Worm (Caenorhabditis elegans) whole organism, L4 larva: ENCODE results near the gene ZK177.3.

ENCODE experiments used
- F44E2.7 ChIP-seq: fragments of 200-800 bp; sonication (Bioruptor generic); IDR thresholded peaks from 2 replicates; pipeline ENCODE4 v2.1.2; 2022; ENCODE audit warnings: missing genetic modification characterization, missing compliant biosample characterization
- F49E8.2 ChIP-seq: sonication (generic microtip); optimal IDR thresholded peaks from 2 replicates; lab custom pipeline; 2016; ENCODE audit warnings: missing compliant biosample characterization, mild to moderate bottlenecking, missing genetic modification characterization, borderline replicate concordance
- R02D3.7 ChIP-seq: fragments of 150-350 bp; sonication (generic microtip); optimal IDR thresholded peaks from 3 replicates; lab custom pipeline; 2014; ENCODE audit warnings: missing biosample characterization, missing genetic modification characterization
- T26A8.4 ChIP-seq: fragments of 200-800 bp; sonication (Bioruptor generic); IDR thresholded peaks from 2 replicates; pipeline ENCODE4 v1.3.6; 2022; ENCODE audit warnings: missing genetic modification characterization, missing compliant biosample characterization
- Y75B8A.6 ChIP-seq: fragments of 200-800 bp; sonication (Bioruptor generic); IDR thresholded peaks from 2 replicates; pipeline ENCODE4 v1.3.6; 2022; ENCODE audit warnings: missing genetic modification reagents, missing genetic modification characterization, missing compliant biosample characterization
- ZK337.2 ChIP-seq: fragments of 200-800 bp; sonication (Bioruptor generic); IDR thresholded peaks from 2 replicates; pipeline ENCODE4 v1.3.6; 2022; ENCODE audit warnings: missing genetic modification reagents, missing genetic modification characterization, missing compliant biosample characterization
- ZK546.5 ChIP-seq, 2 experiments: sonication (generic microtip); optimal IDR thresholded peaks; 2 replicates each; lab custom pipeline; 2017; ENCODE audit warnings: missing biosample characterization in 2 of 2, missing genetic modification characterization in 2 of 2
- aha-1 ChIP-seq: fragments of 150-350 bp; peaks from one replicate; lab custom pipeline; 2014; ENCODE audit warnings: missing biosample characterization, missing genetic modification characterization
- aly-2 ChIP-seq: sonication (generic microtip); optimal IDR thresholded peaks from 2 replicates; lab custom pipeline; 2018; ENCODE audit warnings: missing biosample characterization, missing genetic modification characterization
- arid-1 ChIP-seq: fragments of 200-800 bp; sonication (Bioruptor generic); conservative IDR thresholded peaks from 2 replicates; pipeline ENCODE4 v1.3.6; 2022; ENCODE audit warnings: missing genetic modification reagents, missing genetic modification characterization, missing compliant biosample characterization
- ces-1 ChIP-seq: fragments of 150-350 bp; sonication (generic microtip); optimal IDR thresholded peaks from 4 replicates; lab custom pipeline; 2014; ENCODE audit warnings: missing biosample characterization, missing genetic modification reagents, missing genetic modification characterization
- ctbp-1 ChIP-seq: fragments of 200-800 bp; sonication (Bioruptor generic); IDR thresholded peaks from 2 replicates; pipeline ENCODE4 v1.3.6; 2022; ENCODE audit warnings: missing genetic modification reagents, missing genetic modification characterization, missing compliant biosample characterization
- daf-12 ChIP-seq: fragments of 150-350 bp; optimal IDR thresholded peaks from 2 replicates; lab custom pipeline; 2014; ENCODE audit warnings: missing biosample characterization, missing genetic modification reagents, missing genetic modification characterization
- daf-16 ChIP-seq, 3 experiments: sonication (generic microtip); optimal IDR thresholded peaks; 2 replicates each; lab custom pipeline; 2016 to 2017; ENCODE audit warnings: missing genetic modification characterization in 3 of 3, missing genetic modification reagents in 3 of 3, mild to moderate bottlenecking in 2 of 3, missing compliant biosample characterization in 2 of 3, missing biosample characterization in 1 of 3, moderate library complexity in 1 of 3
- daf-8 ChIP-seq: fragments of 200-800 bp; sonication (Bioruptor generic); IDR thresholded peaks from 2 replicates; pipeline ENCODE4 v1.3.6; 2022; ENCODE audit warnings: missing genetic modification characterization, missing compliant biosample characterization
- fkh-10 ChIP-seq: fragments of 150-350 bp; optimal IDR thresholded peaks from 2 replicates; lab custom pipeline; 2014; ENCODE audit warnings: missing biosample characterization, missing genetic modification reagents, missing genetic modification characterization
- fos-1 ChIP-seq: fragments of 150-350 bp; optimal IDR thresholded peaks from 2 replicates; lab custom pipeline; 2014; ENCODE audit warnings: missing biosample characterization, missing genetic modification characterization
- hif-1 ChIP-seq, 2 experiments: sonication (generic microtip); optimal IDR thresholded peaks; 2 replicates each; lab custom pipeline; 2016 to 2017; ENCODE audit warnings: missing compliant biosample characterization in 2 of 2, missing genetic modification characterization in 2 of 2, missing genetic modification reagents in 2 of 2, missing genotype in 2 of 2, mild to moderate bottlenecking in 1 of 2
- hlh-11 ChIP-seq: fragments of 200-800 bp; sonication (Bioruptor generic); optimal IDR thresholded peaks from 2 replicates; lab custom pipeline; 2018; ENCODE audit warnings: mild to moderate bottlenecking, missing genetic modification characterization, missing compliant biosample characterization
- jun-1 ChIP-seq: fragments of 150-350 bp; optimal IDR thresholded peaks from 2 replicates; lab custom pipeline; 2014; ENCODE audit warnings: missing biosample characterization, missing genetic modification reagents, missing genetic modification characterization
- lin-15B ChIP-seq: fragments of 150-350 bp; sonication (generic microtip); optimal IDR thresholded peaks from 3 replicates; lab custom pipeline; 2014; ENCODE audit warnings: missing biosample characterization, missing genetic modification characterization
- lsy-2 ChIP-seq, 2 experiments: fragments of 150-350 bp in 1 of 2; sonication (generic microtip) in 1 of 2; optimal IDR thresholded peaks; 2 replicates each; lab custom pipeline; 2014 to 2017; ENCODE audit warnings: missing biosample characterization in 2 of 2, missing genetic modification characterization in 2 of 2
- mdt-29 ChIP-seq: fragments of 200-800 bp; sonication (Bioruptor generic); IDR thresholded peaks from 2 replicates; pipeline ENCODE4 v1.3.6; 2022; ENCODE audit warnings: missing genetic modification reagents, missing genetic modification characterization, missing compliant biosample characterization
- mep-1 ChIP-seq: fragments of 150-350 bp; sonication (generic microtip); optimal IDR thresholded peaks from 3 replicates; lab custom pipeline; 2014; ENCODE audit warnings: missing biosample characterization, missing genetic modification characterization
- mes-2 ChIP-seq: sonication (generic microtip); optimal IDR thresholded peaks from 2 replicates; lab custom pipeline; 2016; ENCODE audit warnings: missing genotype, mild to moderate bottlenecking, missing genetic modification characterization, missing compliant biosample characterization; ENCODE audit not compliant: poor library complexity, severe bottlenecking
- mxl-3 ChIP-seq: fragments of 200-800 bp; sonication (Bioruptor generic); optimal IDR thresholded peaks from 2 replicates; lab custom pipeline; 2018; ENCODE audit warnings: mild to moderate bottlenecking, missing genetic modification characterization, missing compliant biosample characterization
- nhr-11 ChIP-seq: fragments of 150-350 bp; optimal IDR thresholded peaks from 2 replicates; lab custom pipeline; 2014; ENCODE audit warnings: missing biosample characterization, missing genetic modification characterization
- nhr-28 ChIP-seq: fragments of 150-350 bp; optimal IDR thresholded peaks from 2 replicates; lab custom pipeline; 2014; ENCODE audit warnings: missing biosample characterization, missing genetic modification characterization
- nhr-41 ChIP-seq: fragments of 200-800 bp; sonication (Bioruptor generic); IDR thresholded peaks from 2 replicates; pipeline ENCODE4 v1.3.6; 2022; ENCODE audit warnings: missing genetic modification reagents, missing genetic modification characterization, missing compliant biosample characterization
- nhr-48 ChIP-seq: sonication (generic microtip); optimal IDR thresholded peaks from 2 replicates; lab custom pipeline; 2016; ENCODE audit warnings: mild to moderate bottlenecking, missing genetic modification characterization, missing compliant biosample characterization
- nhr-77 ChIP-seq: fragments of 150-350 bp; optimal IDR thresholded peaks from 2 replicates; lab custom pipeline; 2014; ENCODE audit warnings: missing biosample characterization, missing genetic modification characterization
- spr-1 ChIP-seq: sonication (generic microtip); optimal IDR thresholded peaks from 2 replicates; lab custom pipeline; 2016; ENCODE audit warnings: mild to moderate bottlenecking, missing genetic modification characterization, missing compliant biosample characterization
- tag-97 ChIP-seq: fragments of 200-800 bp; sonication (Bioruptor generic); IDR thresholded peaks from 2 replicates; pipeline ENCODE4 v1.3.6; 2022; ENCODE audit warnings: missing genetic modification characterization, missing compliant biosample characterization
- unc-39 ChIP-seq: sonication (generic microtip); optimal IDR thresholded peaks from 2 replicates; lab custom pipeline; 2017; ENCODE audit warnings: missing biosample characterization, missing genetic modification characterization
- unc-62 ChIP-seq, 3 experiments: fragments of 150-350 bp in 1 of 3; sonication (generic microtip); optimal IDR thresholded peaks in 2 of 3; peaks in 1 of 3; 1 replicate in 1 of 3; 2 replicates in 2 of 3; lab custom pipeline; 2014 to 2017; ENCODE audit warnings: missing biosample characterization in 3 of 3, missing genetic modification characterization in 3 of 3, missing genetic modification reagents in 3 of 3, missing genotype in 1 of 3
- vab-7 ChIP-seq: fragments of 200-800 bp; sonication (Bioruptor generic); IDR thresholded peaks from 2 replicates; pipeline ENCODE4 v1.3.6; 2022; ENCODE audit warnings: missing genetic modification reagents, missing genetic modification characterization, missing compliant biosample characterization
- zag-1 ChIP-seq: fragments of 150-350 bp; optimal IDR thresholded peaks from 2 replicates; lab custom pipeline; 2014; ENCODE audit warnings: missing biosample characterization, missing genetic modification characterization
- zfp-2 ChIP-seq: sonication (generic microtip); optimal IDR thresholded peaks from 2 replicates; lab custom pipeline; 2016; ENCODE audit warnings: mild to moderate bottlenecking, missing genetic modification characterization, missing compliant biosample characterization
- zfp-3 ChIP-seq: fragments of 200-800 bp; sonication (Bioruptor generic); conservative IDR thresholded peaks from 2 replicates; pipeline ENCODE4 v1.3.6; 2022; ENCODE audit warnings: missing genetic modification reagents, missing genetic modification characterization, missing compliant biosample characterization
- ztf-11 ChIP-seq: fragments of 150-350 bp; optimal IDR thresholded peaks from 2 replicates; lab custom pipeline; 2014; ENCODE audit warnings: missing biosample characterization, missing genetic modification characterization

Gene ZK177.3

DNA sequence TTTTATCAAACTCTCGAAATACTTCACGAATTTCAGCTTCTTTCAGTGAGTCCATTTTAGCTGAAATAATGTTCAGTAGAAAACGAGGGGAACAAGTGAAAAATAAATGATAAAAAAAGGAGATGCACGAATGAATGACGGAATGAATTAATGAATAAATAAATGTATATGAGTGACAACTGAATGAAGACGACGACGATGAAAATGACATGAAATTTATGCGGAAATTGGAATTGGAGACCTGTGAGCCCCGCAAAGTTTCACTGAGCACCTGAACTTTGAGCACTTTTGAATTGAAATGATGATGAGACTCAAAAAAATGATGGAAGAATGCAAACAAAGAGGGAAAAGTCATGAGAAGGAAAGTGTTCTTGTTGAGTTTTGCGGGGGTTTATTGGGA is 33.7 kb upstream of the ZK177.3 start, which contains the start of gene cal-8:
cal-8 (minus strand) TSS at position 60 of the 400 bp plus-strand sequence.
- TF ChIP-seq fos-1 (tag; lab: Kevin White, UChicago) (no peak), unc-62 (GFP tag; optimal IDR thresholded peaks at IDR 0.05 in 1 of 2; lab: Kevin White, UChicago) (peak in 1 of 2 experiments; percentile 98), unc-62 (tag; optimal IDR thresholded peaks at IDR 0.05; lab: Kevin White, UChicago) (no peak), vab-7 (GFP tag; lab: Robert Waterston, UW) (no peak), daf-16 (GFP tag; optimal IDR thresholded peaks at IDR 0.05; lab: Kevin White, UChicago) (no peak), daf-16 (tag; optimal IDR thresholded peaks at IDR 0.05; lab: Kevin White, UChicago) (no peak)
- TF ChIP-seq, all 104 proteins: peak for 1

DNA sequence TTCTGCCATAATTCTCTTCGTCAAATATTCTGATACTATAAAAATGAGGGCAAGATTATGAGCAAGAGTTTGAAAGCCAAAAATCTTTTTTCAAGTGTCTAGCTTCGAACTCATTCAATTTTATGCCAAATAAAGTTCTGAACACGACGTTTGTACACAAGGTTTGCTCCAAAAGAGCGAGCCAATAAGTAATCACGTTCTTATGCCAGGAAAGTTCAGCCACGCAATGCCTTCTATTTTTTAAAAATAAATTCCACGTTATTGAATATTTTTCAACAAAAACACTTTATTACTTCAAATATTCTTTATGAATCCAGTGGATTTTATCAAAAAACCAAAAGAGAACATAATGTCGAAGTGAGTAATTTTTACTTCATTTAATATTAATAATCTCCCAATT is 27.8 kb upstream of the ZK177.3 start, which contains the start of gene nep-5:
nep-5 (plus strand) TSS at position 301 of the 400 bp plus-strand sequence.
- TF ChIP-seq spr-1 (no peak), nhr-11 (no peak), daf-12 (tag; lab: Kevin White, UChicago) (no peak), nhr-48 (no peak), fkh-10 (GFP tag; lab: Kevin White, UChicago) (no peak), F49E8.2 (tag; lab: Kevin White, UChicago) (no peak), lsy-2 (tag; optimal IDR thresholded peaks at IDR 0.05; lab: Kevin White, UChicago) (no peak), nhr-77 (tag; lab: Kevin White, UChicago) (no peak), zfp-3 (GFP tag; lab: Robert Waterston, UW) (no peak), mxl-3 (no peak), unc-39 (tag; lab: Kevin White, UChicago) (no peak)

DNA sequence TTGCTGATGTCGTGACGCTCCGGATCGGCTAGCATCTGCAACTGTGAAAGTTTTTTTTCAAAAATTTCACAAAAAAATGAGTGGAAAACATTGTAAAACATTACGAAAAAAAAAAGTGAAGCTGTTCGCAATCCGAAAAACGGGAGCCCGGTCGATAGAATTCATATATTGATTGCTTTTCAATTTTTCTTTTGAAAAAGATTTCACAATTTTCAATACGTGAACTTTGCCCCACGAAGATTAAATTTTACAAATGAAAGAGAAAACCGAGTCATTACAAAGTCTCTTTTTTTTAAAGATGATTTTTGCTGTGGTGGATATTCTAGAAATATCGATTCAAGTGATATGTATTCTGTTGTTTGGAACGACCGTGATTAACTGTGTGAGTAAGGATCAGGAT is 21.2 kb upstream of the ZK177.3 start, which contains the start of gene F12A10.6:
F12A10.6 (minus strand) TSS at position 101 of the 400 bp plus-strand sequence.
- TF ChIP-seq nhr-77 (tag; lab: Kevin White, UChicago) = no peak
- TF ChIP-seq zfp-2 (tag; lab: Kevin White, UChicago) = no peak
- TF ChIP-seq mep-1 = no peak
- no peak for TF ChIP-seq ztf-11
- TF ChIP-seq lin-15B (tag; lab: Kevin White, UChicago) = no peak
- TF ChIP-seq arid-1 (GFP tag; lab: Robert Waterston, UW) = no peak
- TF ChIP-seq mdt-29 (GFP tag; lab: Robert Waterston, UW) = no peak
- no peak for TF ChIP-seq F44E2.7 (GFP tag; lab: Robert Waterston, UW)
- no peak for TF ChIP-seq mes-2 (tag; lab: Kevin White, UChicago)
- TF ChIP-seq aha-1 = no peak
- TF ChIP-seq ctbp-1 (GFP tag; lab: Robert Waterston, UW) = no peak
- TF ChIP-seq T26A8.4 = no peak
- TF ChIP-seq aly-2 (tag; lab: Kevin White, UChicago) = no peak
- TF ChIP-seq R02D3.7 (tag; lab: Kevin White, UChicago) = no peak
- TF ChIP-seq fos-1 (tag; lab: Kevin White, UChicago) = no peak
- no peak for TF ChIP-seq tag-97
- no peak for TF ChIP-seq zag-1 (tag; lab: Kevin White, UChicago)
- TF ChIP-seq ces-1 (GFP tag; lab: Kevin White, UChicago) = no peak

DNA sequence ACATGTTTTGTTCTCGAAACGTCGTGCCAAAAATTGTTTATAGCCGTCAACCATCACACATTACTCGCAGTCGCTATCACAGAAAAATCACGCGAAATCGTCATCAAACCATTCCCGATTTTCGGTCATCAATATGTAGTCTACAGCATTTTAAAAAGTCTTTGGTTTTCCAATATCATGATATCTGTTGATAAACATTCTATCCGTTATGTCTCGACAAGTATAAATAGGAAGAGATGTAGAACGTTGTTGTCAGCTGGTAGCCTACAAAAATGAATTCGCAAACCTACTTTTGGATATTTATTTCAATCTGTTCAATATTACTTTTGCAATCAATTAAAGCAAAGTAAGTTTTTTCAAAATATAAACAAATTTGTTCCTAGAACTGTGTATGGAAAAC is 19.3 kb upstream of the ZK177.3 start, which contains the start of gene F12A10.1:
F12A10.1 (plus strand) TSS at position 166 of the 400 bp plus-strand sequence.
- TF ChIP-seq F44E2.7 (GFP tag; lab: Robert Waterston, UW) (no peak), ZK546.5 (tag; optimal IDR thresholded peaks at IDR 0.05; lab: Kevin White, UChicago) (no peak), R02D3.7 (tag; lab: Kevin White, UChicago) (no peak), nhr-41 (GFP tag; lab: Robert Waterston, UW) (no peak), Y75B8A.6 (GFP tag; lab: Robert Waterston, UW) (no peak), daf-8 (GFP tag; lab: Robert Waterston, UW) (no peak), T26A8.4 (no peak), ztf-11 (no peak), nhr-28 (peak; percentile 77), hlh-11 (tag; lab: Kevin White, UChicago) (peak; percentile 30), hif-1 (tag; optimal IDR thresholded peaks at IDR 0.05; lab: Kevin White, UChicago) (no peak), ZK337.2 (GFP tag; lab: Robert Waterston, UW) (no peak), jun-1 (tag; lab: Kevin White, UChicago) (no peak)
